Worm (Caenorhabditis elegans) whole organism, L3 larva: ENCODE data around the gene F17C11.22.
A peak's percentile ranks its signal among the peaks of the same experiment; 100 is the strongest.

Source experiments
- R02D3.7 ChIP-seq: fragments of 150-350 bp; optimal IDR thresholded peaks from 2 replicates; lab custom pipeline; 2014; ENCODE audit warnings: missing biosample characterization, missing genetic modification characterization
- ZK546.5 ChIP-seq: sonication (generic microtip); optimal IDR thresholded peaks from 2 replicates; lab custom pipeline; 2017; ENCODE audit warnings: missing biosample characterization, missing genetic modification characterization
- aly-2 ChIP-seq: fragments of 150-350 bp; optimal IDR thresholded peaks from 2 replicates; lab custom pipeline; 2014; ENCODE audit warnings: missing biosample characterization, missing genetic modification characterization
- ama-1 ChIP-seq: fragments of 150-350 bp; optimal IDR thresholded peaks from 2 replicates; lab custom pipeline; 2018
- ceh-16 ChIP-seq: sonication (generic microtip); optimal IDR thresholded peaks from 2 replicates; lab custom pipeline; 2017; ENCODE audit warnings: missing biosample characterization, missing genetic modification characterization
- ceh-28 ChIP-seq: fragments of 150-350 bp; optimal IDR thresholded peaks from 2 replicates; lab custom pipeline; 2014; ENCODE audit warnings: missing biosample characterization, missing genetic modification reagents, missing genetic modification characterization
- ceh-82 ChIP-seq: fragments of 150-350 bp; optimal IDR thresholded peaks from 2 replicates; lab custom pipeline; 2014; ENCODE audit warnings: missing biosample characterization, missing genetic modification characterization
- ceh-9 ChIP-seq: sonication (generic microtip); optimal IDR thresholded peaks from 2 replicates; lab custom pipeline; 2018; ENCODE audit warnings: missing biosample characterization, missing genetic modification characterization
- daf-12 ChIP-seq: fragments of 150-350 bp; optimal IDR thresholded peaks from 2 replicates; lab custom pipeline; 2014; ENCODE audit warnings: missing biosample characterization, missing genetic modification reagents, missing genetic modification characterization
- egl-27 ChIP-seq: sonication (generic microtip); optimal IDR thresholded peaks from 4 replicates; lab custom pipeline; 2017; ENCODE audit warnings: missing biosample characterization, missing genetic modification reagents, missing genetic modification characterization
- egl-5 ChIP-seq: fragments of 150-350 bp; optimal IDR thresholded peaks from 2 replicates; lab custom pipeline; 2017; ENCODE audit warnings: missing biosample characterization, missing genetic modification reagents, missing genetic modification characterization, inconsistent platforms
- elt-1 ChIP-seq: fragments of 150-350 bp; optimal IDR thresholded peaks from 2 replicates; lab custom pipeline; 2014; ENCODE audit warnings: missing biosample characterization, missing genetic modification characterization
- elt-2 ChIP-seq: sonication (generic microtip); optimal IDR thresholded peaks from 2 replicates; lab custom pipeline; 2016; ENCODE audit warnings: missing genetic modification reagents, mild to moderate bottlenecking, missing genetic modification characterization, missing compliant biosample characterization
- elt-3 ChIP-seq, 3 experiments: fragments of 150-350 bp in 1 of 3; sonication (generic microtip) in 2 of 3; optimal IDR thresholded peaks; 2 replicates in 2 of 3; 4 replicates in 1 of 3; lab custom pipeline; 2014 to 2017; ENCODE audit warnings: missing biosample characterization in 3 of 3, missing genetic modification characterization in 3 of 3
- eor-1 ChIP-seq, 2 experiments: fragments of 150-350 bp; optimal IDR thresholded peaks; 2 replicates each; lab custom pipeline; 2014 to 2018; ENCODE audit warnings: missing biosample characterization in 2 of 2, missing genetic modification characterization in 2 of 2
- fkh-10 ChIP-seq: sonication (generic microtip); optimal IDR thresholded peaks from 2 replicates; lab custom pipeline; 2017; ENCODE audit warnings: missing biosample characterization, missing genetic modification reagents, missing genetic modification characterization
- fkh-2 ChIP-seq: fragments of 150-350 bp; optimal IDR thresholded peaks from 2 replicates; lab custom pipeline; 2014; ENCODE audit warnings: missing biosample characterization, missing genetic modification reagents, missing genetic modification characterization
- fos-1 ChIP-seq: fragments of 150-350 bp; optimal IDR thresholded peaks from 2 replicates; lab custom pipeline; 2014; ENCODE audit warnings: missing biosample characterization, missing genetic modification characterization
- hmg-11 ChIP-seq: sonication (generic microtip); optimal IDR thresholded peaks from 2 replicates; lab custom pipeline; 2016; ENCODE audit warnings: missing genetic modification characterization, missing compliant biosample characterization
- jun-1 ChIP-seq: fragments of 150-350 bp; optimal IDR thresholded peaks from 2 replicates; lab custom pipeline; 2014; ENCODE audit warnings: missing biosample characterization, missing genetic modification reagents, missing genetic modification characterization
- lin-15B ChIP-seq: fragments of 150-350 bp; optimal IDR thresholded peaks from 2 replicates; lab custom pipeline; 2014; ENCODE audit warnings: missing biosample characterization, missing genetic modification characterization
- lin-39 ChIP-seq: fragments of 150-350 bp; optimal IDR thresholded peaks from 2 replicates; lab custom pipeline; 2018; ENCODE audit warnings: missing biosample characterization, missing genetic modification reagents, missing genetic modification characterization
- lsy-12 ChIP-seq: sonication (generic microtip); optimal IDR thresholded peaks from 2 replicates; lab custom pipeline; 2016; ENCODE audit warnings: mild to moderate bottlenecking, missing genetic modification characterization, missing compliant biosample characterization
- mdl-1 ChIP-seq: fragments of 150-350 bp; optimal IDR thresholded peaks from 2 replicates; lab custom pipeline; 2014; ENCODE audit warnings: missing biosample characterization, missing genetic modification characterization
- mml-1 ChIP-seq: fragments of 150-350 bp; sonication (generic microtip); optimal IDR thresholded peaks from 3 replicates; lab custom pipeline; 2014; ENCODE audit warnings: missing biosample characterization, missing genetic modification characterization
- nfya-1 ChIP-seq: sonication (generic microtip); optimal IDR thresholded peaks from 2 replicates; lab custom pipeline; 2017; ENCODE audit warnings: missing genetic modification characterization, mild to moderate bottlenecking, missing compliant biosample characterization, antibody characterized with exemption, moderate library complexity; ENCODE audit not compliant: insufficient read depth
- nhr-11 ChIP-seq: fragments of 150-350 bp; optimal IDR thresholded peaks from 2 replicates; lab custom pipeline; 2014; ENCODE audit warnings: missing biosample characterization, missing genetic modification characterization
- nhr-12 ChIP-seq: fragments of 150-350 bp; optimal IDR thresholded peaks from 2 replicates; lab custom pipeline; 2014; ENCODE audit warnings: missing biosample characterization, missing genetic modification characterization
- nhr-23 ChIP-seq: fragments of 150-350 bp; optimal IDR thresholded peaks from 2 replicates; lab custom pipeline; 2014; ENCODE audit warnings: missing biosample characterization, missing genetic modification reagents, missing genetic modification characterization
- nhr-237 ChIP-seq: fragments of 150-350 bp; optimal IDR thresholded peaks from 2 replicates; lab custom pipeline; 2014; ENCODE audit warnings: missing biosample characterization, missing genetic modification characterization
- nhr-25 ChIP-seq: sonication (generic microtip); optimal IDR thresholded peaks from 2 replicates; lab custom pipeline; 2017; ENCODE audit warnings: missing biosample characterization, missing genetic modification characterization
- nhr-28 ChIP-seq: fragments of 150-350 bp; optimal IDR thresholded peaks from 2 replicates; lab custom pipeline; 2014; ENCODE audit warnings: missing biosample characterization, missing genetic modification characterization
- nhr-43 ChIP-seq: sonication (generic microtip); optimal IDR thresholded peaks from 2 replicates; lab custom pipeline; 2016; ENCODE audit warnings: mild to moderate bottlenecking, missing genetic modification characterization, missing compliant biosample characterization; ENCODE audit not compliant: poor library complexity, severe bottlenecking
- nhr-67 ChIP-seq: fragments of 150-350 bp; optimal IDR thresholded peaks from 2 replicates; lab custom pipeline; 2014; ENCODE audit warnings: missing biosample characterization, missing genetic modification characterization
- nhr-76 ChIP-seq: fragments of 150-350 bp; sonication (generic microtip); optimal IDR thresholded peaks from 5 replicates; lab custom pipeline; 2014; ENCODE audit warnings: missing biosample characterization, missing genetic modification characterization
- nhr-77 ChIP-seq: fragments of 150-350 bp; optimal IDR thresholded peaks from 2 replicates; lab custom pipeline; 2014; ENCODE audit warnings: missing biosample characterization, missing genetic modification characterization
- pha-4 ChIP-seq: fragments of 150-350 bp; optimal IDR thresholded peaks from 2 replicates; lab custom pipeline; 2014; ENCODE audit warnings: missing biosample characterization, missing genetic modification reagents, missing genetic modification characterization
- pqm-1 ChIP-seq: fragments of 150-350 bp; optimal IDR thresholded peaks from 2 replicates; lab custom pipeline; 2017; ENCODE audit warnings: missing biosample characterization, missing genetic modification characterization, inconsistent platforms
- sea-2 ChIP-seq: fragments of 150-350 bp; sonication (generic microtip); optimal IDR thresholded peaks from 4 replicates; lab custom pipeline; 2014; ENCODE audit warnings: missing biosample characterization, missing genetic modification reagents, missing genetic modification characterization
- skn-1 ChIP-seq: fragments of 150-350 bp; optimal IDR thresholded peaks from 2 replicates; lab custom pipeline; 2014; ENCODE audit warnings: missing biosample characterization, missing genetic modification characterization
- snpc-4 ChIP-seq: fragments of 150-350 bp; optimal IDR thresholded peaks from 2 replicates; lab custom pipeline; 2014; ENCODE audit warnings: missing biosample characterization, missing genetic modification characterization
- tbx-2 ChIP-seq: sonication (generic microtip); optimal IDR thresholded peaks from 2 replicates; lab custom pipeline; 2016; ENCODE audit warnings: mild to moderate bottlenecking, missing genetic modification characterization, missing compliant biosample characterization
- unc-39 ChIP-seq: sonication (generic microtip); optimal IDR thresholded peaks from 4 replicates; lab custom pipeline; 2017; ENCODE audit warnings: missing biosample characterization, missing genetic modification characterization
- unc-62 ChIP-seq: fragments of 150-350 bp; sonication (generic microtip); optimal IDR thresholded peaks from 4 replicates; lab custom pipeline; 2014; ENCODE audit warnings: missing biosample characterization, missing genetic modification reagents, missing genetic modification characterization
- zag-1 ChIP-seq: fragments of 150-350 bp; optimal IDR thresholded peaks from 2 replicates; lab custom pipeline; 2014; ENCODE audit warnings: missing biosample characterization, missing genetic modification characterization
- ztf-11 ChIP-seq: fragments of 150-350 bp; optimal IDR thresholded peaks from 2 replicates; lab custom pipeline; 2014; ENCODE audit warnings: missing biosample characterization, missing genetic modification characterization
- ztf-4 ChIP-seq: fragments of 150-350 bp; optimal IDR thresholded peaks from 2 replicates; lab custom pipeline; 2014; ENCODE audit warnings: missing biosample characterization, missing genetic modification characterization

The F17C11.22 gene

ce11 chrV:10967594-10968273 is 2.2 kb downstream of the F17C11.22 start:
- no peak for TF ChIP-seq daf-12 (tag; lab: Kevin White, UChicago)
- no peak for TF ChIP-seq ztf-4 (tag; lab: Kevin White, UChicago)
- peak; percentile 13 for TF ChIP-seq elt-2 (tag; lab: Kevin White, UChicago)

- TF ChIP-seq mml-1 (no peak), egl-5 (no peak), pha-4 (tag; lab: Kevin White, UChicago) (no peak), lin-15B (tag; lab: Kevin White, UChicago) (no peak), lin-39 (no peak), daf-12 (tag; lab: Kevin White, UChicago) (no peak), egl-27 (tag; lab: Kevin White, UChicago) (no peak), nhr-237 (tag; lab: Kevin White, UChicago) (no peak), ZK546.5 (no peak), eor-1 (tag; optimal IDR thresholded peaks at IDR 0.05; lab: Kevin White, UChicago) (no peak), ama-1 (no peak), sea-2 (GFP tag; lab: Kevin White, UChicago) (no peak), snpc-4 (no peak), ztf-11 (tag; lab: Kevin White, UChicago) (no peak), nhr-12 (no peak)
Measured at ce11 chrV:10966874-10967273, 3.1 kb downstream of the F17C11.22 start.

- TF ChIP-seq fkh-10 (GFP tag; lab: Kevin White, UChicago) (peak; percentile 62), fkh-2 (tag; lab: Kevin White, UChicago) (no peak), ceh-28 (tag; lab: Kevin White, UChicago) (peak; percentile 82), nhr-76 (tag; lab: Kevin White, UChicago) (peak; percentile 26), lin-39 (peak; percentile 96), lsy-12 (tag; lab: Kevin White, UChicago) (peak; percentile 93), nhr-43 (tag; lab: Kevin White, UChicago) (peak; percentile 93), nhr-77 (peak; percentile 68), zag-1 (tag; lab: Kevin White, UChicago) (no peak), nhr-67 (tag; lab: Kevin White, UChicago) (peak; percentile 39), nhr-237 (tag; lab: Kevin White, UChicago) (no peak), aly-2 (no peak), skn-1 (tag; lab: Kevin White, UChicago) (peak; percentile 88), daf-12 (tag; lab: Kevin White, UChicago) (no peak), ceh-16 (tag; lab: Kevin White, UChicago) (no peak), nfya-1 (tag; lab: Kevin White, UChicago) (peak; percentile 97), elt-3 (tag; optimal IDR thresholded peaks at IDR 0.05; lab: Kevin White, UChicago) (peak in 1 of 3 experiments; percentile 52), nhr-11 (tag; lab: Kevin White, UChicago) (peak; percentile 91), hmg-11 (no peak), nhr-25 (tag; lab: Kevin White, UChicago) (peak; percentile 99), unc-62 (GFP tag; lab: Kevin White, UChicago) (peak; percentile 77), ZK546.5 (no peak), eor-1 (tag; optimal IDR thresholded peaks at IDR 0.05; lab: Kevin White, UChicago) (no peak), snpc-4 (peak; percentile 93), fos-1 (tag; lab: Kevin White, UChicago) (peak; percentile 72), elt-1 (tag; lab: Kevin White, UChicago) (peak; percentile 70), mml-1 (no peak), unc-39 (no peak), tbx-2 (tag; lab: Kevin White, UChicago) (peak; percentile 88), egl-5 (peak; percentile 97), nhr-12 (no peak), elt-2 (tag; lab: Kevin White, UChicago) (peak; percentile 91), ztf-4 (tag; lab: Kevin White, UChicago) (peak; percentile 71), egl-27 (tag; lab: Kevin White, UChicago) (peak; percentile 92), pha-4 (tag; lab: Kevin White, UChicago) (peak; percentile 99), ceh-9 (no peak), nhr-23 (tag; lab: Kevin White, UChicago) (peak; percentile 99), jun-1 (peak; percentile 90), lin-15B (tag; lab: Kevin White, UChicago) (peak; percentile 98), nhr-28 (no peak), R02D3.7 (tag; lab: Kevin White, UChicago) (peak; percentile 82), sea-2 (GFP tag; lab: Kevin White, UChicago) (no peak), ceh-82 (tag; lab: Kevin White, UChicago) (peak; percentile 80), ama-1 (peak; percentile 61), pqm-1 (tag; lab: Kevin White, UChicago) (peak; percentile 94), ztf-11 (tag; lab: Kevin White, UChicago) (no peak), mdl-1 (peak; percentile 3)
Measured at ce11 chrV:10965501-10965900, 4.5 kb downstream of the F17C11.22 start, which contains the start of the genes ctf-4 and eef-1G. ctf-4 (minus strand) TSS chrV:10965539. eef-1G (plus strand) TSS chrV:10965719.
